Worm (Caenorhabditis elegans) whole organism, late embryonic: Measurements from ENCODE around the gene pks-1.

Source experiments
- C38D4.7 ChIP-seq: fragments of 200-800 bp; sonication (Bioruptor generic); optimal IDR thresholded peaks from 2 replicates; lab custom pipeline; 2018; ENCODE audit warnings: mild to moderate bottlenecking, missing genetic modification characterization, moderate library complexity, missing compliant biosample characterization
- F13H6.1 ChIP-seq: sonication (generic microtip); optimal IDR thresholded peaks from 2 replicates; lab custom pipeline; 2016; ENCODE audit warnings: missing genetic modification characterization, missing compliant biosample characterization
- K02D7.2 ChIP-seq: sonication (generic microtip); optimal IDR thresholded peaks from 2 replicates; lab custom pipeline; 2017; ENCODE audit warnings: mild to moderate bottlenecking, missing genetic modification characterization, missing compliant biosample characterization
- K09A11.1 ChIP-seq: sonication (generic microtip); optimal IDR thresholded peaks from 2 replicates; lab custom pipeline; 2017; ENCODE audit warnings: antibody characterized with exemption, mild to moderate bottlenecking, missing genetic modification characterization, missing compliant biosample characterization; ENCODE audit not compliant: insufficient read depth
- ahr-1 ChIP-seq: sonication (generic microtip); optimal IDR thresholded peaks from 2 replicates; lab custom pipeline; 2016; ENCODE audit warnings: missing genetic modification characterization, missing compliant biosample characterization
- ceh-14 ChIP-seq: sonication (generic microtip); optimal IDR thresholded peaks from 2 replicates; lab custom pipeline; 2016; ENCODE audit warnings: missing genotype, missing genetic modification characterization, missing compliant biosample characterization
- ceh-2 ChIP-seq: sonication (generic microtip); optimal IDR thresholded peaks from 2 replicates; lab custom pipeline; 2016; ENCODE audit warnings: missing genotype, missing genetic modification characterization, missing compliant biosample characterization
- ceh-31 ChIP-seq: sonication (generic microtip); optimal IDR thresholded peaks from 2 replicates; lab custom pipeline; 2016; ENCODE audit warnings: missing genetic modification characterization, missing compliant biosample characterization
- ceh-48 ChIP-seq: sonication (generic microtip); optimal IDR thresholded peaks from 2 replicates; lab custom pipeline; 2016; ENCODE audit warnings: missing genetic modification characterization, inconsistent platforms, missing compliant biosample characterization
- ceh-6 ChIP-seq: fragments of 200-800 bp; sonication (Bioruptor generic); optimal IDR thresholded peaks from 2 replicates; lab custom pipeline; 2018; ENCODE audit warnings: mild to moderate bottlenecking, missing genetic modification characterization, missing compliant biosample characterization
- ceh-9 ChIP-seq: sonication (generic microtip); optimal IDR thresholded peaks from 2 replicates; lab custom pipeline; 2016; ENCODE audit warnings: mild to moderate bottlenecking, missing genetic modification characterization, inconsistent platforms, missing compliant biosample characterization
- dmd-4 ChIP-seq: sonication (generic microtip); optimal IDR thresholded peaks from 2 replicates; lab custom pipeline; 2016; ENCODE audit warnings: borderline replicate concordance, missing genetic modification characterization, missing compliant biosample characterization
- dve-1 ChIP-seq: sonication (generic microtip); optimal IDR thresholded peaks from 2 replicates; lab custom pipeline; 2017; ENCODE audit warnings: antibody characterized with exemption, mild to moderate bottlenecking, missing genetic modification characterization, missing compliant biosample characterization
- elt-2 ChIP-seq: sonication (generic microtip); optimal IDR thresholded peaks from 2 replicates; lab custom pipeline; 2016; ENCODE audit warnings: missing genetic modification reagents, missing genetic modification characterization, missing compliant biosample characterization
- elt-4 ChIP-seq: sonication (generic microtip); optimal IDR thresholded peaks from 2 replicates; lab custom pipeline; 2016; ENCODE audit warnings: missing genetic modification characterization, missing compliant biosample characterization
- ets-4 ChIP-seq: sonication (generic microtip); optimal IDR thresholded peaks from 2 replicates; lab custom pipeline; 2016; ENCODE audit warnings: missing genetic modification characterization, missing compliant biosample characterization
- gmeb-2 ChIP-seq: sonication (generic microtip); optimal IDR thresholded peaks from 2 replicates; lab custom pipeline; 2016; ENCODE audit warnings: missing genetic modification characterization, inconsistent platforms, missing compliant biosample characterization
- hlh-30 ChIP-seq: sonication (generic microtip); optimal IDR thresholded peaks from 2 replicates; lab custom pipeline; 2017; ENCODE audit warnings: antibody characterized with exemption, missing genetic modification characterization, missing compliant biosample characterization; ENCODE audit not compliant: insufficient read depth
- lin-11 ChIP-seq: fragments of 200-800 bp; sonication (Bioruptor generic); optimal IDR thresholded peaks from 2 replicates; lab custom pipeline; 2018; ENCODE audit warnings: mild to moderate bottlenecking, missing genetic modification characterization, missing compliant biosample characterization
- madf-2 ChIP-seq: sonication (generic microtip); optimal IDR thresholded peaks from 2 replicates; lab custom pipeline; 2017; ENCODE audit warnings: missing genetic modification characterization, missing compliant biosample characterization
- nfya-1 ChIP-seq: sonication (generic microtip); optimal IDR thresholded peaks from 2 replicates; lab custom pipeline; 2017; ENCODE audit warnings: missing genetic modification characterization, mild to moderate bottlenecking, missing compliant biosample characterization, antibody characterized with exemption, moderate library complexity
- npax-4 ChIP-seq: sonication (generic microtip); optimal IDR thresholded peaks from 2 replicates; lab custom pipeline; 2016; ENCODE audit warnings: missing genetic modification characterization, missing compliant biosample characterization
- odd-2 ChIP-seq: sonication (generic microtip); optimal IDR thresholded peaks from 2 replicates; lab custom pipeline; 2017; ENCODE audit warnings: antibody characterized with exemption, mild to moderate bottlenecking, missing genetic modification characterization, missing compliant biosample characterization
- pha-4 ChIP-seq: fragments of 150-350 bp; optimal IDR thresholded peaks from 2 replicates; lab custom pipeline; 2018; ENCODE audit warnings: missing biosample characterization, missing genetic modification reagents, missing genetic modification characterization
- pqm-1 ChIP-seq: sonication (generic microtip); optimal IDR thresholded peaks from 2 replicates; lab custom pipeline; 2016; ENCODE audit warnings: missing genetic modification characterization, missing compliant biosample characterization
- pros-1 ChIP-seq: fragments of 150-350 bp; optimal IDR thresholded peaks from 2 replicates; lab custom pipeline; 2014; ENCODE audit warnings: missing biosample characterization, missing genetic modification reagents, missing genetic modification characterization
- rnt-1 ChIP-seq: sonication (generic microtip); optimal IDR thresholded peaks from 2 replicates; lab custom pipeline; 2016; ENCODE audit warnings: missing genetic modification characterization, missing compliant biosample characterization
- sox-2 ChIP-seq: fragments of 200-800 bp; sonication (Bioruptor generic); IDR thresholded peaks from 2 replicates; pipeline ENCODE4 v1.3.6; 2022; ENCODE audit warnings: missing genetic modification reagents, missing genetic modification characterization, missing compliant biosample characterization
- sox-4 ChIP-seq: sonication (generic microtip); optimal IDR thresholded peaks from 2 replicates; lab custom pipeline; 2017; ENCODE audit warnings: mild to moderate bottlenecking, missing genetic modification characterization, inconsistent platforms, missing compliant biosample characterization
- syd-9 ChIP-seq: sonication (generic microtip); optimal IDR thresholded peaks from 2 replicates; lab custom pipeline; 2016; ENCODE audit warnings: mild to moderate bottlenecking, missing genetic modification characterization, moderate library complexity, missing compliant biosample characterization
- tbx-2 ChIP-seq: sonication (generic microtip); optimal IDR thresholded peaks from 2 replicates; lab custom pipeline; 2016; ENCODE audit warnings: missing genetic modification characterization, missing compliant biosample characterization
- ttx-3 ChIP-seq: sonication (generic microtip); optimal IDR thresholded peaks from 2 replicates; lab custom pipeline; 2016; ENCODE audit warnings: missing genetic modification reagents, missing genetic modification characterization, missing compliant biosample characterization
- unc-42 ChIP-seq: sonication (generic microtip); optimal IDR thresholded peaks from 2 replicates; lab custom pipeline; 2016; ENCODE audit warnings: missing genotype, missing genetic modification characterization, missing compliant biosample characterization
- unc-86 ChIP-seq: sonication (generic microtip); optimal IDR thresholded peaks from 2 replicates; lab custom pipeline; 2016; ENCODE audit warnings: missing genetic modification characterization, missing compliant biosample characterization
- zip-5 ChIP-seq: sonication (generic microtip); optimal IDR thresholded peaks from 2 replicates; lab custom pipeline; 2016; ENCODE audit warnings: missing genetic modification characterization, missing compliant biosample characterization

The pks-1 gene

DNA sequence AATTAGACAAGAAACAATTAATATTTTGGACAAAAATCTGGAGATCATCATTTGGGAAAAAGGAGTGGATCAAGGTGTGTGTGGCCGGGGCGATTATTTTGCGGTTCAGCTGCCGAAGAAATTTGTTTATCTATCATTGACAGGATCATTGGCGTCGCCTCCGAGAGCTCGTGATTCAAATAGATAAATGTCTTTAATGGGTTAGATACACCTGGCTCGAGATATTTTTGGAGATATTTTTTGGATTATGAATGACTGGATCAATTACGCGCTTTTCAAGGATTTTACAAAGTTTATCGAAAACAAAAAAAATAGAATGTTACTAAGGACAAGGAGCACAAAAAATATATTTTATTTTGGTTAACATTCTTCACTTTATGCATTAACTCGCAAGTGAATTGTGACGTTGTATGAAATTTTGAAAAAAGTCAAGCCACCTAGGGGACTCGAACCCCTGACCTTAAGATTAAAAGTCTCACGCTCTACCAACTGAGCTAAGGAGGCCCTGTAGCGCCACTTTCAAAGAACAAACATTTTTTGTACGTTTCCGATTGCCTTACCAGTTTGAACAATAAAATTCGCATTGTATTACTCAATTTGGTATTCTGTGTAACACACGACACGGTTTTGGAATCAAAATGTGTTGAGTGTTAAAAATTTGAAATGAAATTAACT, 37.3 kb downstream of the pks-1 start, which contains the start of gene C25F6.6:
TSS of gene C25F6.6 (minus strand) at position 51 of the 675 bp plus-strand sequence.
- TF ChIP-seq pha-4 (tag; lab: Kevin White, UChicago) (no peak), K09A11.1 (tag; lab: Kevin White, UChicago) (no peak)
- TF ChIP-seq, all 69 proteins: peak for 0

ce11 chrX:5451706-5452105, 38.1 kb downstream of the pks-1 start:
- TF ChIP-seq K09A11.1 (tag; lab: Kevin White, UChicago) (no peak), elt-2 (tag; lab: Kevin White, UChicago) (no peak), K02D7.2 (tag; lab: Kevin White, UChicago) (no peak), ets-4 (tag; lab: Kevin White, UChicago) (no peak), sox-2 (GFP tag; lab: Robert Waterston, UW) (no peak), gmeb-2 (tag; lab: Kevin White, UChicago) (no peak), ttx-3 (tag; lab: Kevin White, UChicago) (no peak), ceh-9 (tag; lab: Kevin White, UChicago) (no peak), pqm-1 (tag; lab: Kevin White, UChicago) (no peak), npax-4 (tag; lab: Kevin White, UChicago) (no peak), hlh-30 (tag; lab: Kevin White, UChicago) (no peak)
- TF ChIP-seq, all 69 proteins: peak for 0

DNA sequence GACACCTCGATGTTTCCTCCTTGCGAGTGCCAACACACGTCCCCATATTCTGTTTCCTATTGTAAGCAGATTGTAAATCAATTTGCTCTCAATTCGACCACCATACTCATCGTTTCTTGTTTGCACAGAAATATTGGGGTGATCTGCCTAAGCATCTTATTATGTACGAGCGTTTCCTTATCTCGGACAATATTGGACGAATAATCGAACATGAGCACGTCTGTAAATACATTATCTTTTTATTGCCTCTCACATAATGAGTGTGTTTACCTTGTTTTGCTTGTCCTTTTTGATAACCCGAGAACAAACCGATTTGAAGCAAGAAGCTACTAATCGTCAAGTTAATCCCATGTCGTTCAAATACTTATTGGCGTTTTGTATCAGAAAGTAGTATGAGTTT, 41.5 kb downstream of the pks-1 start:
- TF ChIP-seq elt-2 (tag; lab: Kevin White, UChicago), result peak; percentile 61
- no peak for TF ChIP-seq ceh-9 (tag; lab: Kevin White, UChicago)

DNA sequence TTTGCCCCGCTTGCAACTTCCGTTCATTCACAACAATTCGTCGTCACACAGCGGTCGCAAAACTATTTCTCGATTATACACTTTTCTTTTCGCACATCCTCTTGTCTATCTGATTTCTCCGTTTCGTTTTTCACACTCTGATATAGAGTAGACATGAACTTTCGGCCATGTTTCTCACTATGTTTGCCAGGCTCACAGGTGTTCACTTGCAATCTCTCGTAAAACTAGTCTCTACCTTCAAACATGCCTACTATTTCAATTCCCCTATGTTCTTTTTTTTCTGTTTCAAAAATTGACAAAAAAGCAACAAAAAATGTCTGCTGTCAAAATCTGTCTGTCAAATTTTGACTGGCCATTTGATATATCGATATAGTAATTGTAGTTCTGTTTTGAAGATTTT, 43.6 kb downstream of the pks-1 start:
- TF ChIP-seq hlh-30 (tag; lab: Kevin White, UChicago) (no peak), F13H6.1 (tag; lab: Kevin White, UChicago) (no peak), ceh-14 (no peak)

ce11 chrX:5458043-5458442, 44.4 kb downstream of the pks-1 start:
- TF ChIP-seq unc-86 (tag; lab: Kevin White, UChicago) (no peak), ceh-6 (no peak), elt-4 (tag; lab: Kevin White, UChicago) (no peak), tbx-2 (tag; lab: Kevin White, UChicago) (no peak), ahr-1 (tag; lab: Kevin White, UChicago) (no peak), lin-11 (no peak), ceh-31 (tag; lab: Kevin White, UChicago) (no peak), sox-2 (GFP tag; lab: Robert Waterston, UW) (no peak), dmd-4 (no peak)

DNA sequence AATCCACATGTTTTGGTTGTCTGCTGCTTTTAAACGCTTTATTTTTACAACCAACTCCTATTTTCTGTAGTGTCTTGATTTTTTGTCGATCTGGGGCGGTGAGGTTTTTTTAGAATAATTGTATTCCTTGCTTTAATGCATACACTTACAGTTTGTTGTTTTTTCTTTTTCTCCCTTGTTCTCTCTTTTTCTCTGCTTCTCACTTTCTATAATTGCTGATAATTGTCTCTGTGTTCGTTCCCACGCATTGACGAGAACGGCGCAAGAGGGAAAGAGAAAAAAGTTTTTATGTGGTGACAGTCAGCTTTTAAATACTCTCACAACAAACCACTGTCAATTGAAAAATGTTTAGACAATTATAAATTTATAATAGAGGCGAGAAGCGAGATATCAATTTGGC, 45.1 kb downstream of the pks-1 start:
- TF ChIP-seq nfya-1 (tag; lab: Kevin White, UChicago) (no peak), ceh-2 (tag; lab: Kevin White, UChicago) (no peak)

ce11 chrX:5460930-5461329, 47.3 kb downstream of the pks-1 start, which contains the start of gene ddr-1:
Gene ddr-1 (plus strand): TSS chrX:5461230.
- no peak for TF ChIP-seq elt-4 (tag; lab: Kevin White, UChicago)
- no peak for TF ChIP-seq ceh-6
- TF ChIP-seq gmeb-2 (tag; lab: Kevin White, UChicago), result no peak
- TF ChIP-seq ceh-2 (tag; lab: Kevin White, UChicago), result no peak
- TF ChIP-seq pha-4 (tag; lab: Kevin White, UChicago), result no peak
- no peak for TF ChIP-seq ahr-1 (tag; lab: Kevin White, UChicago)
- TF ChIP-seq pros-1 (tag; lab: Kevin White, UChicago), result no peak
- TF ChIP-seq C38D4.7 (GFP tag; lab: Kevin White, UChicago), result no peak
- no peak for TF ChIP-seq rnt-1 (tag; lab: Kevin White, UChicago)
- no peak for TF ChIP-seq madf-2 (tag; lab: Kevin White, UChicago)
- TF ChIP-seq zip-5 (tag; lab: Kevin White, UChicago), result no peak
- no peak for TF ChIP-seq odd-2 (tag; lab: Kevin White, UChicago)
- TF ChIP-seq sox-4 (tag; lab: Kevin White, UChicago), result no peak
- TF ChIP-seq dve-1 (tag; lab: Kevin White, UChicago), result no peak
- TF ChIP-seq syd-9 (tag; lab: Kevin White, UChicago), result no peak
- no peak for TF ChIP-seq unc-42 (tag; lab: Kevin White, UChicago)
- no peak for TF ChIP-seq ceh-48 (tag; lab: Kevin White, UChicago)
